Worm (Caenorhabditis elegans) whole organism, late embryonic: ENCODE measurements around the gene rps-12.

ENCODE experiments used
- C08G9.2 ChIP-seq: sonication (generic microtip); optimal IDR thresholded peaks from 2 replicates; lab custom pipeline; 2016; ENCODE audit warnings: mild to moderate bottlenecking, missing genetic modification characterization, moderate library complexity, missing compliant biosample characterization
- F13H6.1 ChIP-seq: sonication (generic microtip); optimal IDR thresholded peaks from 2 replicates; lab custom pipeline; 2016; ENCODE audit warnings: missing genetic modification characterization, missing compliant biosample characterization
- K09A11.1 ChIP-seq: sonication (generic microtip); optimal IDR thresholded peaks from 2 replicates; lab custom pipeline; 2017; ENCODE audit warnings: antibody characterized with exemption, mild to moderate bottlenecking, missing genetic modification characterization, missing compliant biosample characterization; ENCODE audit not compliant: insufficient read depth
- T23F11.4 ChIP-seq: fragments of 200-800 bp; sonication (Bioruptor generic); optimal IDR thresholded peaks from 2 replicates; lab custom pipeline; 2018; ENCODE audit warnings: mild to moderate bottlenecking, missing genetic modification characterization, missing compliant biosample characterization
- Y22D7AL.16 ChIP-seq: sonication (generic microtip); optimal IDR thresholded peaks from 2 replicates; lab custom pipeline; 2016; ENCODE audit warnings: missing genetic modification characterization, missing compliant biosample characterization
- ama-1 ChIP-seq: fragments of 150-350 bp; optimal IDR thresholded peaks from 2 replicates; lab custom pipeline; 2014
- ceh-14 ChIP-seq: sonication (generic microtip); optimal IDR thresholded peaks from 2 replicates; lab custom pipeline; 2016; ENCODE audit warnings: missing genotype, missing genetic modification characterization, missing compliant biosample characterization
- ceh-18 ChIP-seq: sonication (generic microtip); optimal IDR thresholded peaks from 2 replicates; lab custom pipeline; 2016; ENCODE audit warnings: missing genetic modification characterization, missing compliant biosample characterization
- ceh-31 ChIP-seq: sonication (generic microtip); optimal IDR thresholded peaks from 2 replicates; lab custom pipeline; 2016; ENCODE audit warnings: missing genetic modification characterization, missing compliant biosample characterization
- ceh-34 ChIP-seq: sonication (generic microtip); optimal IDR thresholded peaks from 2 replicates; lab custom pipeline; 2016; ENCODE audit warnings: mild to moderate bottlenecking, missing genetic modification characterization, missing compliant biosample characterization
- ceh-45 ChIP-seq: fragments of 200-800 bp; sonication (Bioruptor generic); IDR thresholded peaks from 2 replicates; pipeline ENCODE4 v1.3.6; 2022; ENCODE audit warnings: missing genetic modification reagents, missing genetic modification characterization, missing compliant biosample characterization
- ceh-48 ChIP-seq: sonication (generic microtip); optimal IDR thresholded peaks from 2 replicates; lab custom pipeline; 2016; ENCODE audit warnings: missing genetic modification characterization, inconsistent platforms, missing compliant biosample characterization
- dmd-4 ChIP-seq: sonication (generic microtip); optimal IDR thresholded peaks from 2 replicates; lab custom pipeline; 2016; ENCODE audit warnings: borderline replicate concordance, missing genetic modification characterization, missing compliant biosample characterization
- elt-2 ChIP-seq: sonication (generic microtip); optimal IDR thresholded peaks from 2 replicates; lab custom pipeline; 2016; ENCODE audit warnings: missing genetic modification reagents, missing genetic modification characterization, missing compliant biosample characterization
- elt-4 ChIP-seq: sonication (generic microtip); optimal IDR thresholded peaks from 2 replicates; lab custom pipeline; 2016; ENCODE audit warnings: missing genetic modification characterization, missing compliant biosample characterization
- ets-4 ChIP-seq: sonication (generic microtip); optimal IDR thresholded peaks from 2 replicates; lab custom pipeline; 2016; ENCODE audit warnings: missing genetic modification characterization, missing compliant biosample characterization
- fax-1 ChIP-seq: sonication (generic microtip); optimal IDR thresholded peaks from 2 replicates; lab custom pipeline; 2016; ENCODE audit warnings: missing genotype, missing genetic modification characterization, missing compliant biosample characterization
- fkh-10 ChIP-seq: fragments of 150-350 bp; optimal IDR thresholded peaks from 2 replicates; lab custom pipeline; 2014; ENCODE audit warnings: missing biosample characterization, missing genetic modification reagents, missing genetic modification characterization
- fkh-6 ChIP-seq: sonication (generic microtip); optimal IDR thresholded peaks from 2 replicates; lab custom pipeline; 2016; ENCODE audit warnings: missing genetic modification characterization, missing compliant biosample characterization
- hlh-13 ChIP-seq: fragments of 200-800 bp; sonication (Bioruptor generic); optimal IDR thresholded peaks from 2 replicates; lab custom pipeline; 2018; ENCODE audit warnings: mild to moderate bottlenecking, missing genetic modification characterization, missing compliant biosample characterization
- hlh-30 ChIP-seq: sonication (generic microtip); optimal IDR thresholded peaks from 2 replicates; lab custom pipeline; 2017; ENCODE audit warnings: antibody characterized with exemption, missing genetic modification characterization, missing compliant biosample characterization; ENCODE audit not compliant: insufficient read depth
- hlh-6 ChIP-seq: sonication (generic microtip); optimal IDR thresholded peaks from 2 replicates; lab custom pipeline; 2016; ENCODE audit warnings: missing genotype, missing genetic modification characterization, missing compliant biosample characterization
- hlh-8 ChIP-seq: sonication (generic microtip); optimal IDR thresholded peaks from 2 replicates; lab custom pipeline; 2016; ENCODE audit warnings: missing genotype, missing genetic modification characterization, missing compliant biosample characterization
- lim-6 ChIP-seq: sonication (generic microtip); optimal IDR thresholded peaks from 2 replicates; lab custom pipeline; 2016; ENCODE audit warnings: missing genetic modification characterization, missing compliant biosample characterization
- lin-11 ChIP-seq: fragments of 200-800 bp; sonication (Bioruptor generic); optimal IDR thresholded peaks from 2 replicates; lab custom pipeline; 2018; ENCODE audit warnings: mild to moderate bottlenecking, missing genetic modification characterization, missing compliant biosample characterization
- mec-3 ChIP-seq: sonication (generic microtip); optimal IDR thresholded peaks from 2 replicates; lab custom pipeline; 2016; ENCODE audit warnings: borderline replicate concordance, missing genetic modification characterization, missing compliant biosample characterization
- nfya-1 ChIP-seq: sonication (generic microtip); optimal IDR thresholded peaks from 2 replicates; lab custom pipeline; 2017; ENCODE audit warnings: missing genetic modification characterization, mild to moderate bottlenecking, missing compliant biosample characterization, antibody characterized with exemption, moderate library complexity
- nhr-232 ChIP-seq: sonication (generic microtip); optimal IDR thresholded peaks from 2 replicates; lab custom pipeline; 2016; ENCODE audit warnings: missing genetic modification characterization, missing compliant biosample characterization
- pag-3 ChIP-seq: sonication (generic microtip); optimal IDR thresholded peaks from 2 replicates; lab custom pipeline; 2016; ENCODE audit warnings: missing compliant biosample characterization, missing genetic modification characterization, borderline replicate concordance
- pha-2 ChIP-seq: sonication (generic microtip); optimal IDR thresholded peaks from 2 replicates; lab custom pipeline; 2017; ENCODE audit warnings: mild to moderate bottlenecking, missing genetic modification characterization, missing compliant biosample characterization
- pqm-1 ChIP-seq: sonication (generic microtip); optimal IDR thresholded peaks from 2 replicates; lab custom pipeline; 2016; ENCODE audit warnings: missing genetic modification characterization, missing compliant biosample characterization
- ref-2 ChIP-seq: sonication (generic microtip); optimal IDR thresholded peaks from 2 replicates; lab custom pipeline; 2016; ENCODE audit warnings: missing genetic modification characterization, missing compliant biosample characterization
- rnt-1 ChIP-seq: sonication (generic microtip); optimal IDR thresholded peaks from 2 replicates; lab custom pipeline; 2016; ENCODE audit warnings: missing genetic modification characterization, missing compliant biosample characterization
- sdc-2 ChIP-seq: sonication (generic microtip); optimal IDR thresholded peaks from 2 replicates; lab custom pipeline; 2016; ENCODE audit warnings: missing genotype, missing genetic modification characterization, missing compliant biosample characterization
- tbx-2 ChIP-seq: sonication (generic microtip); optimal IDR thresholded peaks from 2 replicates; lab custom pipeline; 2016; ENCODE audit warnings: missing genetic modification characterization, missing compliant biosample characterization
- ttx-3 ChIP-seq: sonication (generic microtip); optimal IDR thresholded peaks from 2 replicates; lab custom pipeline; 2016; ENCODE audit warnings: missing genetic modification reagents, missing genetic modification characterization, missing compliant biosample characterization
- unc-42 ChIP-seq: sonication (generic microtip); optimal IDR thresholded peaks from 2 replicates; lab custom pipeline; 2016; ENCODE audit warnings: missing genotype, missing genetic modification characterization, missing compliant biosample characterization
- unc-55 ChIP-seq: sonication (generic microtip); optimal IDR thresholded peaks from 2 replicates; lab custom pipeline; 2017; ENCODE audit warnings: missing biosample characterization, missing genetic modification reagents, missing genetic modification characterization
- unc-86 ChIP-seq: sonication (generic microtip); optimal IDR thresholded peaks from 2 replicates; lab custom pipeline; 2016; ENCODE audit warnings: missing genetic modification characterization, missing compliant biosample characterization
- zip-5 ChIP-seq: sonication (generic microtip); optimal IDR thresholded peaks from 2 replicates; lab custom pipeline; 2016; ENCODE audit warnings: missing genetic modification characterization, missing compliant biosample characterization

Gene rps-12

ce11 chrIII:5721488-5721887 lies 42.4 kb downstream of the rps-12 start:
- TF ChIP-seq unc-55 (GFP tag; lab: Kevin White, UChicago) (peak; percentile 72), nfya-1 (tag; lab: Kevin White, UChicago) (peak; percentile 3), hlh-13 (no peak)

- TF ChIP-seq nhr-232 (tag; lab: Kevin White, UChicago) (no peak), pha-2 (peak; percentile 22), hlh-6 (no peak), fkh-10 (GFP tag; lab: Kevin White, UChicago) (no peak), ceh-18 (tag; lab: Kevin White, UChicago) (no peak), ceh-48 (tag; lab: Kevin White, UChicago) (peak; percentile 47), hlh-8 (tag; lab: Kevin White, UChicago) (peak; percentile 4), ref-2 (peak; percentile 72), C08G9.2 (peak; percentile 85), ets-4 (peak; percentile 94), pqm-1 (peak; percentile 61), elt-2 (peak; percentile 87), F13H6.1 (tag; lab: Kevin White, UChicago) (no peak), ceh-14 (tag; lab: Kevin White, UChicago) (peak; percentile 23), zip-5 (peak; percentile 1), pag-3 (no peak), mec-3 (tag; lab: Kevin White, UChicago) (peak; percentile 48), ceh-31 (tag; lab: Kevin White, UChicago) (peak; percentile 60), tbx-2 (peak; percentile 8), unc-42 (tag; lab: Kevin White, UChicago) (peak; percentile 10), sdc-2 (peak; percentile 16), lin-11 (tag; lab: Kevin White, UChicago) (no peak), K09A11.1 (no peak)
These were observed 42.8 kb downstream of the rps-12 start for ce11 chrIII:5721888-5722287.

- TF ChIP-seq lim-6 (tag; lab: Kevin White, UChicago): no peak
- TF ChIP-seq ama-1 (lab: Kevin White, UChicago): no peak
- TF ChIP-seq, all 69 proteins: peak for 0
These were observed 43.5 kb downstream of the rps-12 start, which contains the start of gene wrm-1 for ce11 chrIII:5722550-5722949. TSS of gene wrm-1 (plus strand) at chrIII:5722850.

- TF ChIP-seq hlh-30 (tag; lab: Kevin White, UChicago) (no peak), fax-1 (no peak), elt-4 (tag; lab: Kevin White, UChicago) (no peak), dmd-4 (tag; lab: Kevin White, UChicago) (no peak), ref-2 (no peak), rnt-1 (no peak), ceh-14 (tag; lab: Kevin White, UChicago) (no peak), ttx-3 (tag; lab: Kevin White, UChicago) (no peak), hlh-8 (tag; lab: Kevin White, UChicago) (no peak), K09A11.1 (no peak), Y22D7AL.16 (no peak), fkh-6 (tag; lab: Kevin White, UChicago) (no peak), ama-1 (lab: Kevin White, UChicago) (no peak), T23F11.4 (GFP tag; lab: Kevin White, UChicago) (no peak), ceh-45 (GFP tag; lab: Robert Waterston, UW) (no peak), unc-86 (tag; lab: Kevin White, UChicago) (no peak), pag-3 (no peak), C08G9.2 (no peak), ceh-34 (tag; lab: Kevin White, UChicago) (no peak)
- TF ChIP-seq, all 69 proteins: peak for 0
These were observed 48.7 kb downstream of the rps-12 start, which contains the start of gene egg-1 for ce11 chrIII:5727827-5728226. TSS of gene egg-1 (plus strand) at chrIII:5728180.
